Worm (Caenorhabditis elegans): Measurements from ENCODE around the gene str-181.

str-181 gene

DNA sequence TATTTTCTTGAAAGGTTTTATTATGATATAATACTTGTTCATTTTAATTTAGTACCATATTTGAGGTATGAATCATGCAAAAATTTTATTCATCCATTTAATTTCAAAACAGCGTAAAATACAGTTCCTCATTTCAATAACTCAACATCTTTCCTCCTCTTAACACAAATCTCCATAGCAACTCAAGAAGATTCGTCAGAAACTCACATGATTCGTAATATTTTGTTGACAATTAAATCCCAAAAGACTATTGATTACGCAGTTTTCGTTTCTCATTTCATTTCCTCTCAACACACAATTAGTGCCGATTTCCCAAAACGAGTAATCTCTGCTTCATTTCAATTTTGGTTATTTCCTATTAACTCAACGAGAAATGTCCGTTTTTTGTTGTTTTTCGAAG lies 10.2 kb downstream of the str-181 start, which contains the start of gene R11D1.2:
TSS of gene R11D1.2 (plus strand) at position 301 of the 400 bp plus-strand sequence.
- TF ChIP-seq efl-1 (optimal IDR thresholded peaks at IDR 0.05) (no peak), efl-1 (GFP tag; optimal IDR thresholded peaks at IDR 0.05 in 1 of 2) (peak in 1 of 2 experiments; percentile 77), ceh-8 (GFP tag; optimal IDR thresholded peaks at IDR 0.05) (peak; percentile 1), sox-4 (tag; optimal IDR thresholded peaks at IDR 0.05) (no peak)

DNA sequence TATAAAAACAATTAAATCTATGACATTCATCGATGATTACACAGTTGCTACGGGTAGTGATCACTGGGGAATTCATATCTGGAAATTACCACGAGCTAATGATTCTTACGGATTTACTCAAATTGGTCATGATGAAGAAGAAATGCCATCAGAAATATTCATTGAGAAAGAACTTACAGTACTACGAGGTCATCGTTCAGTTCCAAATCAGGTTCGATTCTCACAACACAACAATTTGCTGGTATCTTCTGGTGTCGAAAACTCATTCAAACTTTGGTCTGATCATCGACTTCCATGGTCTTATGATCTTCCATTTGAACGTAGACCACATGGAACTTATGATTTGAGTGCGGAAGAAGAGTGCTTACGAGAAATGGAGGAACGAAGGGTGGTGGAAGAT lies 12.0 kb downstream of the str-181 start:
- TF ChIP-seq swsn-7 (tag; optimal IDR thresholded peaks at IDR 0.05) (no peak), zag-1 (tag; optimal IDR thresholded peaks at IDR 0.05) (no peak), efl-1 (optimal IDR thresholded peaks at IDR 0.05) (no peak), efl-1 (GFP tag; optimal IDR thresholded peaks at IDR 0.05 in 1 of 2) (peak in 1 of 2 experiments; percentile 65)

DNA sequence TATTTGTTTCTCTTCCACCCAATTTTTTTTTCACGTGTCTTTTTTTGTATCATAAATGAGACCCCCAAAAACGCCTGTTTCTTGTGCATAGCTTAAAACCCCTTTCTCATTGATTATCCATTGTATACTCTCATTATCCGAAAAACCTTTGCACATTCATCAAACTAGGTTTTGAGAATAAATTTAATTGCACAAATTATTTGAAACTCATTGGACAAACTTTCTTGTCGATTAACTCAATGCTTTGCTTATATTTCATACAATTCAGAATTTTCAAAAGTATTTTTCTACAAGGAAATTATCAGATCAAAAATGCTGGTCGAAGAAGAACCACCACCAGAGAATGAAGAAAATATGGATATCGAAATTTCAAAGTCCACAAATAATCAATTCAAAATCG lies 14.4 kb downstream of the str-181 start, which contains the start of gene R11D1.1:
TSS of gene R11D1.1 (plus strand) at position 301 of the 400 bp plus-strand sequence.
- TF ChIP-seq lsy-2 (tag; optimal IDR thresholded peaks at IDR 0.05) (no peak), lin-39 (tag; optimal IDR thresholded peaks at IDR 0.05) (no peak), pax-3 (tag; optimal IDR thresholded peaks at IDR 0.05) (no peak), nhr-28 (tag; optimal IDR thresholded peaks at IDR 0.05) (no peak), ceh-8 (GFP tag; optimal IDR thresholded peaks at IDR 0.05) (no peak)

DNA sequence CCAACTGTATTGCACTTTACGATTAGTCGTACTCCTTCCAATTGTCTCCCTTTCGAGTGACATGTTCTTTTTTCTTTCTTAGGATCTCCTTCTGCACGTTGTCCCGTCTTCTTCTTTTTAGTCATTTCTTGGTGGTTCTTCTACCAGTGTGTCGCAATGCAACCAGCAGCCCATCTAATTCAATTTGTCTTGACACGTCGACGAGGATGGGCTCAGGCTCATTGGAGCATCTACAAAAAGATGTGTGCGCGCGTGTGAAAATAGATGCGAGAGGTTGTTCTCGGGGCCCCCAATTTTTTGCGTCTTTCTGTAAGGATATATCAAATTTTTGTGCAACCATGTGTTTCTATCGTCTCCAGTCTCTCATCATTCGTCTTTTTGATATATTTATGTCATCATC lies 16.9 kb downstream of the str-181 start:
- TF ChIP-seq blmp-1 (tag; optimal IDR thresholded peaks at IDR 0.05), result no peak
- TF ChIP-seq lin-14 (GFP tag; optimal IDR thresholded peaks at IDR 0.05), result peak; percentile 73
- no peak for TF ChIP-seq hlh-17 (GFP tag; optimal IDR thresholded peaks at IDR 0.05; ENCODE audit: borderline replicate concordance)
- no peak for TF ChIP-seq aha-1 (tag; optimal IDR thresholded peaks at IDR 0.05)
- TF ChIP-seq ces-1 (GFP tag; optimal IDR thresholded peaks at IDR 0.05), result peak; percentile 42

DNA sequence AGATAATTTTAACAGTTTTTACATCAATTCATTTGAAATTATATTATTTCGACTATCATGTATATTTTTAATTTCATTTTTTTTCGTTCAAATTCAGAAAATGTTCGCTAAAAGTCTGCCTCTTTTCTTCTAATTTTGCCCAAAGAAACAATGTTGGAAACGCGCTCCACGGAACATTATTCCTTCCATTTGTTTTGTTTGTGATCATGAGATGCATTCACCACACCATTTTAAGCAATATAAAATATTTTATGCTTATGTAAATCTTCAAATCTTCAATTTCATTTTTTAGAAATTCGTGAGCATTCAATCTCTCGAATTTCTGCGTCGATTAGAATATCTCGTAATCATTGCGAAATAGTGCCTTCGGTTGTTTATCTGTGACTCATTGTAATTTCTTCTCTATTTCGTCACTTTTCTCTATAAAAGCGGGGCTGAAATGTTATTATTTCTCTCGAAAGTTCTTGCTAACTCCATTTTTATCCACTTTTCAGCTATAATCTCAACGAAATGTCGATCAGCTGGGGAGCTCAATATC lies 21.1 kb downstream of the str-181 start, which contains the start of gene istr-1:
TSS of gene istr-1 (plus strand) at position 495 of the 538 bp plus-strand sequence.
- peak; percentile 72 for TF ChIP-seq zip-4 (GFP tag; optimal IDR thresholded peaks at IDR 0.05)
- TF ChIP-seq pqm-1 (tag; optimal IDR thresholded peaks at IDR 0.05), result no peak
- TF ChIP-seq ztf-11 (tag; optimal IDR thresholded peaks at IDR 0.05), result no peak
- TF ChIP-seq aha-1 (tag; optimal IDR thresholded peaks at IDR 0.05), result no peak
- TF ChIP-seq hpl-2 (GFP tag; optimal IDR thresholded peaks at IDR 0.05), result no peak
- TF ChIP-seq lin-15B (tag; optimal IDR thresholded peaks at IDR 0.05), result peak; percentile 33
- TF ChIP-seq elt-3 (tag; optimal IDR thresholded peaks at IDR 0.05), result no peak
- TF ChIP-seq ztf-4 (tag; optimal IDR thresholded peaks at IDR 0.05), result no peak
- no peak for TF ChIP-seq nhr-47 (tag; optimal IDR thresholded peaks at IDR 0.05)
- TF ChIP-seq lin-35 (GFP tag; optimal IDR thresholded peaks at IDR 0.05), result peak; percentile 33 to 52
- TF ChIP-seq ces-1 (GFP tag; optimal IDR thresholded peaks at IDR 0.05), result no peak
- no peak for TF ChIP-seq nhr-28 (tag; optimal IDR thresholded peaks at IDR 0.05)
- TF ChIP-seq egl-27 (tag; optimal IDR thresholded peaks at IDR 0.05), result no peak
- no peak for TF ChIP-seq C04F5.9 (tag; optimal IDR thresholded peaks at IDR 0.05)
- TF ChIP-seq zag-1 (tag; optimal IDR thresholded peaks at IDR 0.05), result no peak
- TF ChIP-seq unc-98 (GFP tag; IDR thresholded peaks at IDR 0.05), result no peak
- TF ChIP-seq ceh-90 (tag; optimal IDR thresholded peaks at IDR 0.05), result no peak
- TF ChIP-seq nhr-71 (tag; optimal IDR thresholded peaks at IDR 0.05), result peak; percentile 33
- TF ChIP-seq tbx-2 (tag; optimal IDR thresholded peaks at IDR 0.05), result no peak
- no peak for TF ChIP-seq lin-13 (GFP tag; optimal IDR thresholded peaks at IDR 0.05)
- TF ChIP-seq lin-14 (GFP tag; optimal IDR thresholded peaks at IDR 0.05), result peak; percentile 53
- TF ChIP-seq ceh-88 (GFP tag; IDR thresholded peaks at IDR 0.05), result no peak
- TF ChIP-seq unc-30 (tag; optimal IDR thresholded peaks at IDR 0.05), result no peak
- TF ChIP-seq snpc-4 (tag; optimal IDR thresholded peaks at IDR 0.05), result peak; percentile 16
- TF ChIP-seq fkh-10 (GFP tag; optimal IDR thresholded peaks at IDR 0.05), result no peak
- TF ChIP-seq alr-1 (tag; optimal IDR thresholded peaks at IDR 0.05; ENCODE audit: borderline replicate concordance), result no peak
- no peak for TF ChIP-seq nhr-20 (tag; optimal IDR thresholded peaks at IDR 0.05)
- TF ChIP-seq dsc-1 (tag; optimal IDR thresholded peaks at IDR 0.05), result peak; percentile 5
- no peak for TF ChIP-seq aly-2 (tag; optimal IDR thresholded peaks at IDR 0.05)
- TF ChIP-seq pag-3 (tag; optimal IDR thresholded peaks at IDR 0.05; ENCODE audit: borderline replicate concordance, insufficient read depth), result no peak
- TF ChIP-seq hlh-17 (GFP tag; optimal IDR thresholded peaks at IDR 0.05; ENCODE audit: borderline replicate concordance), result no peak
- no peak for TF ChIP-seq elt-2 (tag; optimal IDR thresholded peaks at IDR 0.05)
- peak; percentile 35 for TF ChIP-seq mep-1 (tag; optimal IDR thresholded peaks at IDR 0.05)
- peak in 1 of 3 experiments; percentile 16 for TF ChIP-seq ceh-82 (tag; optimal IDR thresholded peaks at IDR 0.05)

Measured in whole organism, L1 larva.